Worm (Caenorhabditis elegans): ENCODE results near the gene F28C6.10.

The F28C6.10 gene

DNA sequence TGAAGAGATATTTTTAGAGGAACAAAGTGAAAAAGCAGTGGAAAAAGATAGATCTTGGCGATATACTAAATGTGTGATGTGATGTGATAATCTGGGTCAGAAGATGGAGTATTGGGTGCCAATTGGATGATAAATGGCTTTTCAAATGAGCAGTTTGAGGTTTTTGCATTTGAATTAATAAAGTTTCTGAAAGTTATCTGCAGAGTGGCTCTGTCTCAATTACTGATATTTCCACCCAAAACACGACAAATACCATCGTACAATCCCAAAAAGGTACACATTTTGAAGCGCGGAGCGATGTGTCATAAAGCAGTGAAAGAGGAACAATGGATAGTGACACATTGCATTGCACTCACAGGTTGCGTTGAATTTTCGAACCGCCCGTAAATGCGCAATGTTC, 31.8 kb downstream of the F28C6.10 start:
- no peak for TF ChIP-seq aly-1 (tag; optimal IDR thresholded peaks at IDR 0.05)
- no peak for TF ChIP-seq ceh-13 (GFP tag; optimal IDR thresholded peaks at IDR 0.05)
- TF ChIP-seq B0310.2 (tag; optimal IDR thresholded peaks at IDR 0.05): no peak
- TF ChIP-seq ceh-36 (tag; optimal IDR thresholded peaks at IDR 0.05): no peak
- no peak for TF ChIP-seq tra-4 (tag; optimal IDR thresholded peaks at IDR 0.05)
- TF ChIP-seq ets-7 (tag; optimal IDR thresholded peaks at IDR 0.05): no peak
- no peak for TF ChIP-seq ama-1 (optimal IDR thresholded peaks at IDR 0.05)
- no peak for TF ChIP-seq F13C5.2 (tag; optimal IDR thresholded peaks at IDR 0.05)
- no peak for TF ChIP-seq tbx-11 (GFP tag; IDR thresholded peaks at IDR 0.05)
- no peak for TF ChIP-seq pes-1 (GFP tag; IDR thresholded peaks at IDR 0.05)
- no peak for TF ChIP-seq hnd-1 (tag; optimal IDR thresholded peaks at IDR 0.05)
- no peak for TF ChIP-seq tbx-37 (GFP tag; conservative IDR thresholded peaks at IDR 0.05)
- no peak for TF ChIP-seq hmg-4 (GFP tag; optimal IDR thresholded peaks at IDR 0.05)
- TF ChIP-seq sea-1 (GFP tag; conservative IDR thresholded peaks at IDR 0.05): no peak
- no peak for TF ChIP-seq scrt-1 (GFP tag; IDR thresholded peaks at IDR 0.05)
- TF ChIP-seq hmbx-1 (tag; optimal IDR thresholded peaks at IDR 0.05): no peak
- TF ChIP-seq flt-1 (GFP tag; IDR thresholded peaks at IDR 0.05): no peak

DNA sequence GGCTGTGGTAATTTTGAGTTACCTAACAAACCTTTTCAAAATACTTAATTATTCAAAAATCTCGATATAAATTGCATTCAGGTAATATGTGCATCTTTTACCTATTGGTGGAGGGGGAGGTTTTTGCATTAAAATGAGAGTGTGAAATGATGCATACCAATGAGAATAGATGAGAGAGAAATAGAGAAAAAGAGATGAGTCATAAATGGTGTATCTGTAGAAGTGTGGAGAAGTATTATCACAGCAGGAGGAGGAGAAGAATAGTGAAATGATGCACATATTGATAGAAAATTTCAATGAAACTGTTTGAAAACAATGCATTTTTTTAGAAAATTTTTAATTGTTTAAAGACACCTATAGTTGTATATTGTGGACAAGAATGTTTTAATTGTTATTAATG, 32.7 kb downstream of the F28C6.10 start:
- TF ChIP-seq hmbx-1 (tag; optimal IDR thresholded peaks at IDR 0.05): no peak
- no peak for TF ChIP-seq tra-4 (tag; optimal IDR thresholded peaks at IDR 0.05)
- TF ChIP-seq ama-1 (optimal IDR thresholded peaks at IDR 0.05): no peak
- no peak for TF ChIP-seq B0310.2 (tag; optimal IDR thresholded peaks at IDR 0.05)
- no peak for TF ChIP-seq tbx-37 (GFP tag; conservative IDR thresholded peaks at IDR 0.05)
- no peak for TF ChIP-seq hmg-4 (GFP tag; optimal IDR thresholded peaks at IDR 0.05)
- TF ChIP-seq F13C5.2 (tag; optimal IDR thresholded peaks at IDR 0.05): no peak
- TF ChIP-seq flt-1 (GFP tag; IDR thresholded peaks at IDR 0.05): no peak
- TF ChIP-seq sea-1 (GFP tag; conservative IDR thresholded peaks at IDR 0.05): no peak
- no peak for TF ChIP-seq ets-7 (tag; optimal IDR thresholded peaks at IDR 0.05)
- no peak for TF ChIP-seq pes-1 (GFP tag; IDR thresholded peaks at IDR 0.05)

DNA sequence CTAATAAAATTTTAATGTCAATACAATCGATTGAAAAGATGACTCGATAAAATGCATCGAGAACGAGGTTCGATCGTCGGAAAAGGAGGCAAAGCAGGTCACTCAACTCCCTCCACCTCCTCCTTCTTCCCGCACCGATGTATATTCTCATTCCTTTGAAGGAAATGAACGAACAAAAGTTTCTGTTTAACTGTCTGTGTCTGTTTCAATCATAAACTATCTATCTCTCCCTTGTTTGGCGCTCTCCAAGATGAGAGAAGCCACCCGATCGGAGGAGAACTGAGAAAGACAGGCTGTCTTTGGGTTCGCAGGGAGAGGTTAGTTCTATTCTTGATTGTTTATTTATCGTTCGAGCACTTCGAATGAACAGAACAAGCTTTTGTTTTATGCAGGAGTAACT, 33.4 kb downstream of the F28C6.10 start, which contains the start of gene D2085.7:
Gene D2085.7 (plus strand): TSS at position 251 of the 400 bp plus-strand sequence.
- TF ChIP-seq hnd-1 (tag; optimal IDR thresholded peaks at IDR 0.05): no peak
- no peak for TF ChIP-seq F13C5.2 (tag; optimal IDR thresholded peaks at IDR 0.05)
- no peak for TF ChIP-seq tbx-11 (GFP tag; IDR thresholded peaks at IDR 0.05)
- no peak for TF ChIP-seq B0310.2 (tag; optimal IDR thresholded peaks at IDR 0.05)
- TF ChIP-seq tra-4 (tag; optimal IDR thresholded peaks at IDR 0.05): no peak
- TF ChIP-seq hmg-4 (GFP tag; optimal IDR thresholded peaks at IDR 0.05): no peak
- no peak for TF ChIP-seq tbx-37 (GFP tag; conservative IDR thresholded peaks at IDR 0.05)
- no peak for TF ChIP-seq flt-1 (GFP tag; IDR thresholded peaks at IDR 0.05)
- TF ChIP-seq scrt-1 (GFP tag; IDR thresholded peaks at IDR 0.05): no peak
- no peak for TF ChIP-seq pes-1 (GFP tag; IDR thresholded peaks at IDR 0.05)
- no peak for TF ChIP-seq ceh-13 (GFP tag; optimal IDR thresholded peaks at IDR 0.05)
- TF ChIP-seq ets-7 (tag; optimal IDR thresholded peaks at IDR 0.05): no peak
- TF ChIP-seq sea-1 (GFP tag; conservative IDR thresholded peaks at IDR 0.05): no peak
- TF ChIP-seq aly-1 (tag; optimal IDR thresholded peaks at IDR 0.05): no peak
- no peak for TF ChIP-seq ceh-36 (tag; optimal IDR thresholded peaks at IDR 0.05)
- no peak for TF ChIP-seq hmbx-1 (tag; optimal IDR thresholded peaks at IDR 0.05)
- no peak for TF ChIP-seq ama-1 (optimal IDR thresholded peaks at IDR 0.05)

DNA sequence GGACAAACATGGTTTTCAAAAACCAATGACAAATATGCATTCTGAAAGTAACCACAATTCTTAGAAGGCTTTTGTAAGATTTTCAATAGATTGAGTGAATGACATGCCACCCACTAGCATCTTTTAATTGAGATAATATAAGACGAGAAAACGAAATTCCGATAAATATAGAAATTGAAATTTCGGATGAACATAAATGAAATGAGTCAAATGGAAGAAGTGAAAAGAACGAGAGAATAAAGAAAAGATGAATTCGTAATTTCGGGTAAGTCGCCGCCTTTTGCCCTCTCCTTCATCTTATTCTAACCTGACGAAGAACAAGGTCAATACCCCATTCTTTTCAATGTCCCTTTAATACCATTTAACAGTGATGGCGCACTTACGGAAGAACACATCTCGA, 34.6 kb downstream of the F28C6.10 start:
- TF ChIP-seq hmg-4 (GFP tag; optimal IDR thresholded peaks at IDR 0.05) (no peak), sea-1 (GFP tag; conservative IDR thresholded peaks at IDR 0.05) (no peak), B0310.2 (tag; optimal IDR thresholded peaks at IDR 0.05) (no peak), scrt-1 (GFP tag; IDR thresholded peaks at IDR 0.05) (no peak), hmbx-1 (tag; optimal IDR thresholded peaks at IDR 0.05) (no peak), ceh-36 (tag; optimal IDR thresholded peaks at IDR 0.05) (no peak), flt-1 (GFP tag; IDR thresholded peaks at IDR 0.05) (no peak), tra-4 (tag; optimal IDR thresholded peaks at IDR 0.05) (no peak), hnd-1 (tag; optimal IDR thresholded peaks at IDR 0.05) (no peak), tbx-11 (GFP tag; IDR thresholded peaks at IDR 0.05) (no peak), ama-1 (optimal IDR thresholded peaks at IDR 0.05) (no peak), aly-1 (tag; optimal IDR thresholded peaks at IDR 0.05) (no peak), tbx-37 (GFP tag; conservative IDR thresholded peaks at IDR 0.05) (no peak), ceh-13 (GFP tag; optimal IDR thresholded peaks at IDR 0.05) (no peak), F13C5.2 (tag; optimal IDR thresholded peaks at IDR 0.05) (no peak), ets-7 (tag; optimal IDR thresholded peaks at IDR 0.05) (no peak), pes-1 (GFP tag; IDR thresholded peaks at IDR 0.05) (no peak)

DNA sequence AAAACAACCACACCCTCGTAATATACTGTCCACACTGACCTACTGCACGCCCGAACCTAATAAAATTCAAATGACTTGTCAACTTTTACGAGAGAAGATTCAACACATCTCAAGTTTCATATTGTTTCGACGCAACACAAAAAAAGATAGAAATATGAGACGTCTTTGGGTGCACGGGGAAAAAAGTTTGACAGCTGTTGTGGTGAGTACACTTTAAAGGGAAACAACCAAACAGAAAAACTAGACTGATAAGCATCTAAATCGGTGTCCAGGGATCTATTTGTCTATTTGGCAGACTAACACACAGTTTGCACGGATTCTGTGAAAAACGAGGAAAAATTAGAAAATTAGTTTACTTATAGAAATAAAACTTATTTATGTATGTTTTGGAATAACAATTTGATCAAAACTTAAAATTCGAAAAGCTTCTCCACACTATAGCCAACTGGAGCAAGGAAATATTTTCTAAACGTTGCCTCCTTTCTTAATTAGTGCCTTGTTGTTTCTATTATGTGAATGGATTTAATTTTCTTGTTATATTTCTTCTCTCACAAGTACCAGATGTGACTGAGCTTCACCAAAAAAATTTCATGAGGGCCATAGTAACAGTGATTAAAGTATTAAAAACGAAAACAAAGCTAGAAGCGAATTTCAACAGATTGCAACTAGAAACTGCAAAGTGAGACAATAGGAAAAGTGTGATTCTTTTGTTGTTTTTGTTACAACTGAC, 36.0 kb downstream of the F28C6.10 start:
- TF ChIP-seq F13C5.2 (tag; optimal IDR thresholded peaks at IDR 0.05): no peak
- no peak for TF ChIP-seq pes-1 (GFP tag; IDR thresholded peaks at IDR 0.05)
- TF ChIP-seq hnd-1 (tag; optimal IDR thresholded peaks at IDR 0.05): no peak
- no peak for TF ChIP-seq ceh-13 (GFP tag; optimal IDR thresholded peaks at IDR 0.05)
- no peak for TF ChIP-seq sea-1 (GFP tag; conservative IDR thresholded peaks at IDR 0.05)
- TF ChIP-seq flt-1 (GFP tag; IDR thresholded peaks at IDR 0.05): no peak
- TF ChIP-seq tbx-37 (GFP tag; conservative IDR thresholded peaks at IDR 0.05): no peak
- no peak for TF ChIP-seq aly-1 (tag; optimal IDR thresholded peaks at IDR 0.05)
- no peak for TF ChIP-seq ama-1 (optimal IDR thresholded peaks at IDR 0.05)
- no peak for TF ChIP-seq ceh-36 (tag; optimal IDR thresholded peaks at IDR 0.05)
- TF ChIP-seq hmg-4 (GFP tag; optimal IDR thresholded peaks at IDR 0.05): no peak
- no peak for TF ChIP-seq tbx-11 (GFP tag; IDR thresholded peaks at IDR 0.05)
- no peak for TF ChIP-seq scrt-1 (GFP tag; IDR thresholded peaks at IDR 0.05)
- no peak for TF ChIP-seq hmbx-1 (tag; optimal IDR thresholded peaks at IDR 0.05)
- no peak for TF ChIP-seq B0310.2 (tag; optimal IDR thresholded peaks at IDR 0.05)
- TF ChIP-seq tra-4 (tag; optimal IDR thresholded peaks at IDR 0.05): no peak

DNA sequence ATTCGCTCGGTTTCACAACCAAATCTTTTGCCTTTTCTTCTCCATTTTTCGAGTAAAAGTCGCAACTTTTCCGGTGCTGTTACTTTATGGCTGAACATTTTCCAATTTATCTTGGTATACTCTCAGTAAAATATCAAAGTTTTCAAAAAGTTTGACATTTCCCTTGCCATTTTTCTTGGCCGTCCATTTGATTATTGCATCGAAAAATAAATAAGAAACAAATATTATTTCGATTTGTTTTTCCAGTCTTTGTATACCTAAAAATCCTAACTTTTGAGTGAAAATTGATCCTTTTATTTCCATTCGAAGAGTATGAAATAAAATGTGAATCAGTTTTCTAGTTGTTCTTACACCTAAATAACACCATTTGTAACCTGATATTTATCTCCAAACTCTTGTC, 38.7 kb downstream of the F28C6.10 start:
- no peak for TF ChIP-seq tra-4 (tag; optimal IDR thresholded peaks at IDR 0.05)
- no peak for TF ChIP-seq ets-7 (tag; optimal IDR thresholded peaks at IDR 0.05)
- no peak for TF ChIP-seq ceh-36 (tag; optimal IDR thresholded peaks at IDR 0.05)
- no peak for TF ChIP-seq pes-1 (GFP tag; IDR thresholded peaks at IDR 0.05)
- TF ChIP-seq scrt-1 (GFP tag; IDR thresholded peaks at IDR 0.05): no peak
- TF ChIP-seq ceh-13 (GFP tag; optimal IDR thresholded peaks at IDR 0.05): no peak
- TF ChIP-seq tbx-37 (GFP tag; conservative IDR thresholded peaks at IDR 0.05): no peak
- no peak for TF ChIP-seq hnd-1 (tag; optimal IDR thresholded peaks at IDR 0.05)
- no peak for TF ChIP-seq F13C5.2 (tag; optimal IDR thresholded peaks at IDR 0.05)
- TF ChIP-seq hmbx-1 (tag; optimal IDR thresholded peaks at IDR 0.05): no peak
- no peak for TF ChIP-seq B0310.2 (tag; optimal IDR thresholded peaks at IDR 0.05)
- no peak for TF ChIP-seq hmg-4 (GFP tag; optimal IDR thresholded peaks at IDR 0.05)
- TF ChIP-seq flt-1 (GFP tag; IDR thresholded peaks at IDR 0.05): no peak
- no peak for TF ChIP-seq sea-1 (GFP tag; conservative IDR thresholded peaks at IDR 0.05)
- no peak for TF ChIP-seq aly-1 (tag; optimal IDR thresholded peaks at IDR 0.05)
- no peak for TF ChIP-seq ama-1 (optimal IDR thresholded peaks at IDR 0.05)
- no peak for TF ChIP-seq tbx-11 (GFP tag; IDR thresholded peaks at IDR 0.05)

Measured in whole organism, early embryonic.